Worm (Caenorhabditis elegans): ENCODE results near the gene F25H9.2.

F25H9.2 gene

DNA sequence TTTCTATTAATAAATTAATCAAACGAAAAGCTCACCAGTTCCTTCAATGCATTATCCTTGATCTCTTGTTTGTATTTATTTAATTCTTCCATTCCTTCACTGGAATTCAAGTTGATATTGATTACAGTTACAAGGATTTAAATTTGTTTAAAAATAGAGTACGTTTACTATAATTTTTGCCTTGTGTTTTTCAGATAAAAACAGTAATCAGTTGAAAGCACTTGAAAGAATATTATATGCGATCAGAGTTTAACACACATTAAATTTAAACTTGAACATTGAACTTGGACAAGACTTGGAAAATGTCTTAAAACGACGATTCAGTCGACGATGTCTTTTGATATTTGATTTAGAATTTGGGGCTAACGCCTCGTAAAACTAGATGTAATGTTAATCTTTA, 40.4 kb upstream of the F25H9.2 start, which contains the start of gene F53F1.6:
TSS of gene F53F1.6 (minus strand) at position 101 of the 400 bp plus-strand sequence.
- TF ChIP-seq ztf-29 (GFP tag; IDR thresholded peaks at IDR 0.05) (no peak), ref-1 (GFP tag; conservative IDR thresholded peaks at IDR 0.05) (no peak), flt-1 (GFP tag; IDR thresholded peaks at IDR 0.05) (no peak), cog-1 (tag; optimal IDR thresholded peaks at IDR 0.05) (no peak), med-1 (GFP tag; optimal IDR thresholded peaks at IDR 0.05; ENCODE audit: insufficient read depth) (no peak), ztf-23 (GFP tag; IDR thresholded peaks at IDR 0.05) (no peak), tab-1 (GFP tag; IDR thresholded peaks at IDR 0.05) (no peak), klf-2 (GFP tag; conservative IDR thresholded peaks at IDR 0.05) (no peak), T22C8.4 (GFP tag; IDR thresholded peaks at IDR 0.05) (no peak)

DNA sequence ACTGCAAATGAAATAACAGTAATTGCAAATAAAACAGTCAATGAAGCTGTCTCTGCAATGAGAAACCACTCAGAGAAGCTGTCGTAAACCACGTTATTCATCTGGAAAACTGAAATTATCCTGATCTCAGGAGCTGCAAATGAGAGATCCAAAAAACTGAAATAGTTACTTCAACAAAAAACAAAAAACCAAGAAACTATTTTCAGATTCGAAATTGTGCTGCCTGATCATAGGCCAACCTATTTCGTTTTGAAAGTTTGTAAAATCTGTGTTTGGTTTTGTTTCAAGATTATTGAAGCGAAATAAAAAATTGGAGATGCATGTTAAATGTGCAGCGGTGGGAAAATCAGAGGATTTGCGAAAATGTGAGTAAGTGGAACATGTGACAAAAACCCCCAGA, 37.2 kb upstream of the F25H9.2 start, which contains the start of gene srv-8:
TSS of gene srv-8 (minus strand) at position 101 of the 400 bp plus-strand sequence.
- TF ChIP-seq ref-1 (GFP tag; conservative IDR thresholded peaks at IDR 0.05) (no peak), med-1 (GFP tag; optimal IDR thresholded peaks at IDR 0.05; ENCODE audit: insufficient read depth) (no peak), ztf-29 (GFP tag; IDR thresholded peaks at IDR 0.05) (no peak), klf-2 (GFP tag; conservative IDR thresholded peaks at IDR 0.05) (no peak), T22C8.4 (GFP tag; IDR thresholded peaks at IDR 0.05) (no peak), flt-1 (GFP tag; IDR thresholded peaks at IDR 0.05) (no peak), cog-1 (tag; optimal IDR thresholded peaks at IDR 0.05) (no peak), ztf-23 (GFP tag; IDR thresholded peaks at IDR 0.05) (no peak), tab-1 (GFP tag; IDR thresholded peaks at IDR 0.05) (no peak)

DNA sequence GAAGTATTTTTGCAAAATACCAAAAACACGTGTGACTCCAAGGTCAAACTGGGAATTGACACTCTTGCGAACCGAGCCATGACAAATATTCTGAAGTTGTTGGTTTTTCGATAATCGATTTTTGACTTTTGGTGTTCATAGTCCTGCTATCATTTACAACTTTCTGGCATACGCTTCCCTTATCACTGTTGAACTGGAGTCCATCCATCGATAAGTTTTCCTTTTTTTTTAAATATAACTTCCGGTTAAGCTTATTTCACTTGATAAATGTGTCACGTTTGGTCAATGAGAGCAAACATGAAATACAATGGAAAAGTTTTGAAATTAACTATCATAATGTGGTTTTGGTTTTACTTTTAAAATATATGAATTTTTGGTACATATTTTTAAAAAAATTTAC, 36.2 kb upstream of the F25H9.2 start:
- TF ChIP-seq ztf-23 (GFP tag; IDR thresholded peaks at IDR 0.05) (no peak), ztf-29 (GFP tag; IDR thresholded peaks at IDR 0.05) (no peak), klf-2 (GFP tag; conservative IDR thresholded peaks at IDR 0.05) (no peak)

DNA sequence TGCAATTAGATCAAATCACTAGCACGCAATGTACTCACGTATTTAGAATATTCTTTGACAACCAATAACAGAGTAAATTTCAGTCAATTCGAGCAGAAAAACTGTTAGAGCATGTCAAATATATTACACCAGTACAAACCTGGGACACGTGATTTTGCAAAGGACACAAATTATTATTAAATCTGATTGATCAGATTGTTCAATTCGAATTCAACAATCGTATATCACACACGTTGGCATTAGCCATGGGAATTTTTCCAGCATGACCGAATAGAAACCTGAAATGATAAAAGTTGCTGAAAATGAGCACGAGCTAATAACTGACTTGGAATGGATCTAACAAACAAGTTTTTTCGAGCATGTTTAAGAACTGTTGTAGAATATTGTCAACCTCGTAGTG, 34.8 kb upstream of the F25H9.2 start, which contains the start of gene srv-9:
TSS of gene srv-9 (minus strand) at position 101 of the 400 bp plus-strand sequence.
- TF ChIP-seq ztf-23 (GFP tag; IDR thresholded peaks at IDR 0.05) = no peak
- no peak for TF ChIP-seq flt-1 (GFP tag; IDR thresholded peaks at IDR 0.05)

DNA sequence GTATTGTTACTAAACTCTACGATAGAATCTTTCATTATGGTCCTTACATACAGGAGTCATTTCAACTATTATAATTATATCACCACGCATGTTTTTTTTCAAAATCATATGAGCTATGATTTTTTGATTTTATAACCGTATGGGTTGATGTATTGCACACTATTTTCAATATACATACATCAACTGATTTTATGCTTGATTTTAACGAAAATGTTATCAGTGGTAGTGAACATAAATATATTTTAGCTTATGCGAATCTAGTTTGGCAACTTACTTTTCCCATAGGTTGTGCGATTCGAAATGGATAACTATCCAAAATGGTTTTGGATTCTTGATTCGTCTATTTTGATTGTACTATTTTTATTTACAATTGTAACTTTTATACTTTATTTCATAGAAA, 34.3 kb upstream of the F25H9.2 start, which contains the start of gene srv-10:
TSS of gene srv-10 (plus strand) at position 301 of the 400 bp plus-strand sequence.
- TF ChIP-seq flt-1 (GFP tag; IDR thresholded peaks at IDR 0.05) = no peak
- no peak for TF ChIP-seq ref-1 (GFP tag; conservative IDR thresholded peaks at IDR 0.05)
- no peak for TF ChIP-seq med-1 (GFP tag; optimal IDR thresholded peaks at IDR 0.05; ENCODE audit: insufficient read depth)
- TF ChIP-seq cog-1 (tag; optimal IDR thresholded peaks at IDR 0.05) = no peak
- no peak for TF ChIP-seq tab-1 (GFP tag; IDR thresholded peaks at IDR 0.05)
- TF ChIP-seq ztf-23 (GFP tag; IDR thresholded peaks at IDR 0.05) = no peak
- TF ChIP-seq ztf-29 (GFP tag; IDR thresholded peaks at IDR 0.05) = no peak
- TF ChIP-seq klf-2 (GFP tag; conservative IDR thresholded peaks at IDR 0.05) = no peak
- TF ChIP-seq T22C8.4 (GFP tag; IDR thresholded peaks at IDR 0.05) = no peak

DNA sequence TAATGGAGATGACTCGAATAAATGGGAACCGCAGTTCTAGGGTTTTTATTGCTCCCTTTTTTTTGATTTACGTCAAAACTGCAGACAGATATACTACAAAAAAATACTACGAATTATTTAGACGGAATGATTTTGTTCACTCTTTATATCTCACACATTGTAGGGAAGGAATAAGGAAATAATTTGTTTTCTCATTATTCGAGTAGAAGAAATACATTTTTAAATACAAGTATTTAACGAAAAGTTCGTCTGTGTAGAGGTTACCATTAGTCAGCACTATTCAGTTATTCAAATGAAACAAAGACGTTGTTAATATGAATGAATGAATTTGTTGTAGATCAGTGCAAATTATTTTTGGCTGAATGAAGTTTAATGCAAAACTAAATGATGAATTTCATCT, 31.1 kb upstream of the F25H9.2 start, which contains the start of gene srd-18:
TSS of gene srd-18 (minus strand) at position 101 of the 400 bp plus-strand sequence.
- TF ChIP-seq ref-1 (GFP tag; conservative IDR thresholded peaks at IDR 0.05) (no peak), klf-2 (GFP tag; conservative IDR thresholded peaks at IDR 0.05) (no peak), ztf-29 (GFP tag; IDR thresholded peaks at IDR 0.05) (no peak), med-1 (GFP tag; optimal IDR thresholded peaks at IDR 0.05; ENCODE audit: insufficient read depth) (no peak), cog-1 (tag; optimal IDR thresholded peaks at IDR 0.05) (no peak), ztf-23 (GFP tag; IDR thresholded peaks at IDR 0.05) (no peak), tab-1 (GFP tag; IDR thresholded peaks at IDR 0.05) (no peak), flt-1 (GFP tag; IDR thresholded peaks at IDR 0.05) (no peak), T22C8.4 (GFP tag; IDR thresholded peaks at IDR 0.05) (no peak)

DNA sequence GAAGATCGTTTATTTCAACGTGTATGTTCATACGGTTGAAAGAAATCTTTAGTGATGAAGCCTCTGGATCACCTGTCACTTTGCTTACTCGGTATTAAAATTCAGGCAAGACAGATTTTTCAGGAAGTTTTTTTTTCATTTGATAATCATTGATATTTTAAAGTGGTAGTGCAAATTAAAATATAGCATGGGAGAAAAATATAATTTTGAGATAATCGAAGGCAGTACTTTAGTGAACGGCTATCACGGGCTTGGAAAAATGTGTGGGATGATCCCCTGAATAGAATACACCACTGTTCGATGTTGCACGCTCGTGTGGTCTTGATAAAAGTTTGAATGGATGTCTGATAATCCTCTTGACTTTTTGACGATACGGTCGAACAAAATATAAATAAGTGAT, 30.5 kb upstream of the F25H9.2 start:
- no peak for TF ChIP-seq ztf-23 (GFP tag; IDR thresholded peaks at IDR 0.05)
- TF ChIP-seq flt-1 (GFP tag; IDR thresholded peaks at IDR 0.05) = no peak
- no peak for TF ChIP-seq med-1 (GFP tag; optimal IDR thresholded peaks at IDR 0.05; ENCODE audit: insufficient read depth)
- no peak for TF ChIP-seq ref-1 (GFP tag; conservative IDR thresholded peaks at IDR 0.05)
- no peak for TF ChIP-seq cog-1 (tag; optimal IDR thresholded peaks at IDR 0.05)
- TF ChIP-seq ztf-29 (GFP tag; IDR thresholded peaks at IDR 0.05) = no peak
- TF ChIP-seq T22C8.4 (GFP tag; IDR thresholded peaks at IDR 0.05) = no peak
- no peak for TF ChIP-seq tab-1 (GFP tag; IDR thresholded peaks at IDR 0.05)
- TF ChIP-seq klf-2 (GFP tag; conservative IDR thresholded peaks at IDR 0.05) = no peak

DNA sequence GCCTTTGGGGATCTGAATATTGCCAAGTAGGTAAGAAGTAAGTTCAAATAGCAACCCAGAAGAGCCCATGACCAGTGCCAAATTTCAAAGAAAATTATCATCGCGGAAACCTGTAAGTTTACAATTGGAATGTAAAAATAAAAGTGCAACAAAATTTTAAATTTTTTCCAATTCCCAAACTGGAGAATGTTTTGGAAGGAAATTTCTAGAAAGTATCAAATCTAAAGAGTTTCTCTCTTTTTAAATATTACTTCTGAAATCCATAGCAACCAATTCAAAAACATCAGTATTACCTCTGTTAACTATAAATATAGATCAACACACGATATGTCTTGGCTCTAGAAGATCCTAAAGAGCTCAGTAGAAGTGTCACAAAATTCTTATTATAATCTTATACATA, 29.2 kb upstream of the F25H9.2 start, which contains the start of gene srd-19:
TSS of gene srd-19 (minus strand) at position 101 of the 400 bp plus-strand sequence.
- no peak for TF ChIP-seq ztf-29 (GFP tag; IDR thresholded peaks at IDR 0.05)
- TF ChIP-seq klf-2 (GFP tag; conservative IDR thresholded peaks at IDR 0.05) = no peak
- no peak for TF ChIP-seq ztf-23 (GFP tag; IDR thresholded peaks at IDR 0.05)
- TF ChIP-seq flt-1 (GFP tag; IDR thresholded peaks at IDR 0.05) = no peak
- no peak for TF ChIP-seq cog-1 (tag; optimal IDR thresholded peaks at IDR 0.05)
- no peak for TF ChIP-seq tab-1 (GFP tag; IDR thresholded peaks at IDR 0.05)
- no peak for TF ChIP-seq ref-1 (GFP tag; conservative IDR thresholded peaks at IDR 0.05)
- no peak for TF ChIP-seq med-1 (GFP tag; optimal IDR thresholded peaks at IDR 0.05; ENCODE audit: insufficient read depth)
- TF ChIP-seq T22C8.4 (GFP tag; IDR thresholded peaks at IDR 0.05) = no peak

DNA sequence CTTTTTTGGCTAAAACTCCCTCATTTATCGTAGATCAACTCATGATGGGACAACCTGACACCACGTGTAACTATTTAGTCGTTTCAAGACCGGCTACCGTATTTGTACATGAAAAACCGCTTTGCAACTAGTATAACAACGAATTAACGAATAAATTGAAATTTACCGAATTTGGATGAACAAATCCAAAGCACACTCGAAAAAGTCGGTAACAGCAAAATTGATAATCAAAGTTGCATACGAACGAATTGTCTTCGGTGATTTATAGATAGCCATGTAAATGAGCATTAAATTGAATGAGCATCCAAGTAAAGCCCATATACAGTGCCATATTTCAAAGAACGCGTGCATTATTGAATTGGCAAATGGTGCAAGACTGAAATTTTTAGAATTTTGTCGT, 25.5 kb upstream of the F25H9.2 start, which contains the start of gene srd-17:
TSS of gene srd-17 (minus strand) at position 351 of the 400 bp plus-strand sequence.
- TF ChIP-seq ztf-29 (GFP tag; IDR thresholded peaks at IDR 0.05) (no peak), tab-1 (GFP tag; IDR thresholded peaks at IDR 0.05) (no peak), ztf-23 (GFP tag; IDR thresholded peaks at IDR 0.05) (no peak), T22C8.4 (GFP tag; IDR thresholded peaks at IDR 0.05) (no peak), klf-2 (GFP tag; conservative IDR thresholded peaks at IDR 0.05) (no peak), cog-1 (tag; optimal IDR thresholded peaks at IDR 0.05) (no peak), med-1 (GFP tag; optimal IDR thresholded peaks at IDR 0.05; ENCODE audit: insufficient read depth) (no peak), flt-1 (GFP tag; IDR thresholded peaks at IDR 0.05) (no peak), ref-1 (GFP tag; conservative IDR thresholded peaks at IDR 0.05) (no peak)

DNA sequence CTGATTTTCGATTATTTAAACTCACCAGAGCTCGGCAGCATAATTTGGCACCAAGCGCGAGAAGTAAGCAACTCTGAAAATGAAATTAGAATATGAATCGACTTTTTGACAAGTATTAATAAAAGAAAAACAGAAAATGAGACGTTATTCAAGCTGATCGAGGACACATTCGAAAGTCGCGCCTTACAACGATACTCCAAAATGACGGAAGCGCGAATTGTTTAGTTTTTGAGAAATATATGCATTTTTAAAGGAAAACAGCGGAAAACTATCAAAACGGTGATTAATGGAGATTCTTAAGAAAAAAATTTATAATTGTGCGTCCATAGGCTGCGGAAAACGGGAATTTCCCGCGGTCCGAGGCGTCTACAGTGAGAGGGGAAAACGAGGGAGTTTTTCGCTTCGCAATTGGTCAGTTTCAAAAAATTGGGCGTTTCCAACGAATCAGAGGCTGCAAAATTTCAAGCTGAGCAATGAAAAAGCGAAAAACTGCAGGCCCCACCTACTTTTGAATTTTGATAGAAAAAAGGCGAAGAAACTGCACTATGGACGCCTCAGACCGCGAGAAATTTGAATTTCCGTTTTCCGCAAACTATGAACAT, 20.3 kb upstream of the F25H9.2 start, which contains the start of gene mes-4:
TSS of gene mes-4 (minus strand) at position 73 of the 602 bp plus-strand sequence.
- TF ChIP-seq tab-1 (GFP tag; IDR thresholded peaks at IDR 0.05) (no peak), cog-1 (tag; optimal IDR thresholded peaks at IDR 0.05) (no peak), ztf-29 (GFP tag; IDR thresholded peaks at IDR 0.05) (no peak), flt-1 (GFP tag; IDR thresholded peaks at IDR 0.05) (no peak), ref-1 (GFP tag; conservative IDR thresholded peaks at IDR 0.05) (no peak), med-1 (GFP tag; optimal IDR thresholded peaks at IDR 0.05; ENCODE audit: insufficient read depth) (no peak), klf-2 (GFP tag; conservative IDR thresholded peaks at IDR 0.05) (no peak), T22C8.4 (GFP tag; IDR thresholded peaks at IDR 0.05) (no peak), ztf-23 (GFP tag; IDR thresholded peaks at IDR 0.05) (no peak)
